Fruit fly (Drosophila melanogaster): Measurements from ENCODE around the gene CG7857.

CG7857 gene

DNA sequence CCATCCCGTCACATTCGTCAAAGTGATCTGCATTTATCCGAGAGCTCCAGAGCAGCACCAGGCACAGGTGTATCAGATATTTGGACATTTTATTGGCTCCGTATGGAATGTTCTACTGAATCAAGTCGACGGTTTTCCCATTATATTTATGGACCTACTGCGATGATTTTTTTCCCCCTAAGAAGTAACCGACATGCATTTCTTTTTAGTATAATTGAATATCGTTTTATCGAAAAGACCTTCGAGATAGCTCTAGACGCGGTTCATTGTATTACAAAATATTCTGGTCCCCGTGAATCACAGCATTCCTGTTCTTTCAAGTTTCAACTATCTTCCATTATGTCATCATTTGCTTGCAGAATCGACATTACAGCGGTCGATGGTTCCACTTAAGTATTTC is 24.4 kb upstream of the CG7857 start, which contains the start of gene obst-H:
Gene obst-H (minus strand): TSS at position 101 of the 400 bp plus-strand sequence.
- TF ChIP-seq CHES-1-like (GFP tag; optimal IDR thresholded peaks at IDR 0.05) (no peak), schlank (tag; optimal IDR thresholded peaks at IDR 0.05) (no peak), HmgZ (tag; optimal IDR thresholded peaks at IDR 0.05) (no peak), sens (GFP tag) (peak; percentile 7), pho (GFP tag; optimal IDR thresholded peaks at IDR 0.05) (no peak), CG17186 (GFP tag; optimal IDR thresholded peaks at IDR 0.05) (no peak), CG9797 (GFP tag; optimal IDR thresholded peaks at IDR 0.05) (no peak), Myb (GFP tag; optimal IDR thresholded peaks at IDR 0.05) (no peak), CG6254 (GFP tag; optimal IDR thresholded peaks at IDR 0.05) (no peak)

DNA sequence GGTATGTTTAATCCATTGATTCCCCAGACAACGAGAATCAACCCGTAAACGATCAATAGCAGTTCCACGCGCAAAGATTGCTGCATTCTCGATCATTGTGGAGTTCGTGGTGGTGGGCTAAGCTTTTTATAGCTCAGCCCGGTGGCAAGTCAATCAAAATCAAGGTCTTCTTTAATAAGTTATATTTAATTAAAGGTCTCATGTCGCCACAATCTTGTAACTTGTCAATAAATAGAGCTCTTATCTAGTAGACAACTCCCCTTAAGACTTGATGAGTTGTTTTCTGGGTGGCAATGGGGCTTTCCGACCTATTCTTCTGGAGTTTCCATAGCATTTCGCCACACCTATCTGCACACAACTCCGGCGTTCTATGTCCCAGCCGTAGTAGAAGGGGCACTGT is 23.4 kb upstream of the CG7857 start, which contains the start of gene CG42728:
Gene CG42728 (minus strand): TSS at position 101 of the 400 bp plus-strand sequence.
- no peak for TF ChIP-seq Dip2 (GFP tag; IDR thresholded peaks at IDR 0.05)
- no peak for TF ChIP-seq toy (GFP tag; IDR thresholded peaks at IDR 0.05)
- no peak for TF ChIP-seq zfh2 (GFP tag; optimal IDR thresholded peaks at IDR 0.05)
- no peak for TF ChIP-seq Hand (GFP tag; optimal IDR thresholded peaks at IDR 0.05)
- no peak for TF ChIP-seq Awh (GFP tag; IDR thresholded peaks at IDR 0.05)
- TF ChIP-seq ato (GFP tag; IDR thresholded peaks at IDR 0.05; ENCODE audit: partially characterized antibody) = no peak
- TF ChIP-seq chif (GFP tag; optimal IDR thresholded peaks at IDR 0.05) = no peak
- TF ChIP-seq CHES-1-like (GFP tag; optimal IDR thresholded peaks at IDR 0.05) = no peak
- TF ChIP-seq gem (tag; optimal IDR thresholded peaks at IDR 0.05) = no peak
- no peak for TF ChIP-seq Ssrp (tag; optimal IDR thresholded peaks at IDR 0.05)
- TF ChIP-seq CG4404 (GFP tag; IDR thresholded peaks at IDR 0.05) = no peak
- TF ChIP-seq CG9727 (GFP tag; optimal IDR thresholded peaks at IDR 0.05) = no peak
- no peak for TF ChIP-seq crp (GFP tag; optimal IDR thresholded peaks at IDR 0.05)

DNA sequence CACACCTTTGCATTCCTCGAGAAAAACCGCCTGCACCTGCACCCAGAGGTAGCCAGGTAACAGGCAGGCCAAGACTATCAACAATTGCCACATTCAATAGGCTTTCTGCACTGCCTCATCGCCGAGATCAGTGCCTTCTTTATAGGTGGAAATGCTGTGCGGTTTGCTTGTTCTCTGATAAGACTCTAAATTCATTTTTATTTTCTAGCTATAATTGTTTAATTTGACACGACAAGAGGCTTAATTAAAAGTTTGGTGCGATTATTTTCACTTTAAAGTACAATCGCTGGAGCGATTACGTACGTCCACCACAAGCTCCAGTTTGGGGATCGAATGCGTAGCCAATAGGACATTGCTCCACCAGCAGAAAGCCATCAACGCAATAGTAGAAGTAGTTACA is 22.7 kb upstream of the CG7857 start, which contains the start of gene CG42729:
Gene CG42729 (minus strand): TSS at position 101 of the 400 bp plus-strand sequence.
- TF ChIP-seq CG4820 (GFP tag; optimal IDR thresholded peaks at IDR 0.05) (no peak), az2 (GFP tag; optimal IDR thresholded peaks at IDR 0.05) (no peak), crol (GFP tag; IDR thresholded peaks at IDR 0.05) (no peak), CG9215 (GFP tag; IDR thresholded peaks at IDR 0.05) (no peak), CG18599 (GFP tag; optimal IDR thresholded peaks at IDR 0.05) (no peak), danr (GFP tag; IDR thresholded peaks at IDR 0.05) (no peak)

DNA sequence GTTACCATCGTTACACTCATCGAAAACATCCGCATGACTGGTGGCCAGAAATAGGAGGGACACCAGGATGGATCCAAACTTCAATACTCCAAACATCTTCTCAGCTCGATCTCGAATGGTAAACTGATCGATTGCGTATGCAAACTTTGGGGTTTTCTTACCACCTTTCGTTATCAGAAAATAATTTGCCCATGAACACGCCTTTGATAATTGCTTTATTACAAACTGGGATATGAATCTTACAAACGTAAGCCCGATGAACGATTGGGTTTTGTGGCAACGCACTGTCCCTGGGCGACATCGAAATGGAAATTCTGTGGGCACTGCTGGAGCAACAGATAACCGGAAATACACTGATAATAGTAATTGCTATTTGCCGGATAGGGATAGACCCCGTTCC is 22.0 kb upstream of the CG7857 start, which contains the start of gene CG33985:
Gene CG33985 (minus strand): TSS at position 101 of the 400 bp plus-strand sequence.
- TF ChIP-seq CG11695 (GFP tag; IDR thresholded peaks at IDR 0.05) (no peak), stc (GFP tag; IDR thresholded peaks at IDR 0.05) (no peak), ash1 (GFP tag; optimal IDR thresholded peaks at IDR 0.05) (no peak), CG34376 (GFP tag; optimal IDR thresholded peaks at IDR 0.05) (no peak)

DNA sequence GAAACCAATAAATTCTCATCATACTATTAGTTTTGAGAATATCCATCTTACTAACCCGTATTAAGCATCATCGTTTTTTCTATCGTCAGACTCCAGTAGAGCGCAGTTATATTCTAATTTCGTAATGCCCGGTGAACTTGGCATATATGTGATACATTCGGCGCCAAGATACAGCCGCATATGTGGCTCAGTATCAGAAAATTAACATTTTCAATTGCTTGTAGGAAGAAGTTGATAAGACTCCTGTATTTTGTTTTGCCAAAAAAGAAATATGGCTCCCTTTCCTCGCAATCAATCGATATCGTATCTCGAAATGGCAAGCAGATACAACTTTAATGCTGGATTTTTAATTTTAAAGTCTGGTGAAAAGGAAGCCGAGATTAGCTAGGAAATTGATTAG is 20.5 kb upstream of the CG7857 start, which contains the start of gene CG33986:
Gene CG33986 (minus strand): TSS at position 101 of the 400 bp plus-strand sequence.
- TF ChIP-seq Gug (GFP tag; IDR thresholded peaks at IDR 0.05) = no peak

DNA sequence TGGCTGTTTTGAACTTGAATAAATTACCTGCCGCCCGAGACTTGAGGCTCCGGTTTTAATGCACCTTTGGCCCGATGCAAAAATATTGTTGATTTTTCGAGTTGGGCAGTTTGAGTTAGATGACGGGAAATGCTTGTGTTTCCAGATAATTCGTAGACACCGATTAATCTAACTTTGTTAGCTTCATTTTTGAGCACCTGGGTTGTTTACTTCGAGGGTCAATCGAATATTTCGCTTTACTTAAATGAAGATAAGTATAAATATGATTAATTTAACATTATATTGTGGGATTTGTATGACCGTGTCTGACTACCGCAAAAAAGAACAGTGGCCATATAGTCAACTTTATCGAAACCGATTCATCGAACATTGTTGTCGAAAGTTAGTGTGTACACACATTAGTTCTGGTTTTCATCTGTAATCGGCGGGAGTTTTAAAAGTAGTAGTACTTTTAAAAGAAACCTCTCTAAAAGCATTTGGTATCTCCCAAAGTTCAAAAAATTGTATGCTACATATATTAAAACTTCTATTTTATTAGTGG is 19.2 kb upstream of the CG7857 start, which contains the start of gene CG7945:
Gene CG7945 (minus strand): TSS at position 332 of the 541 bp plus-strand sequence.
- TF ChIP-seq B-H2 (GFP tag; optimal IDR thresholded peaks at IDR 0.05) (peak; percentile 22), Ets97D (GFP tag; optimal IDR thresholded peaks at IDR 0.05) (peak; percentile 37), D19A (tag; optimal IDR thresholded peaks at IDR 0.05) (no peak), CG17829 (tag; optimal IDR thresholded peaks at IDR 0.05) (peak; percentile 43), Gsc (GFP tag; IDR thresholded peaks at IDR 0.05) (no peak), HLH4C (GFP tag; IDR thresholded peaks at IDR 0.05; ENCODE audit: partially characterized antibody) (peak; percentile 78), CG17568 (GFP tag; optimal IDR thresholded peaks at IDR 0.05) (peak; percentile 17), CG17612 (GFP tag; IDR thresholded peaks at IDR 0.05) (no peak), Dp (GFP tag; optimal IDR thresholded peaks at IDR 0.05) (peak; percentile 98), CG34376 (GFP tag; optimal IDR thresholded peaks at IDR 0.05) (no peak), CG10267 (tag; optimal IDR thresholded peaks at IDR 0.05) (peak; percentile 44), CG12391 (tag; optimal IDR thresholded peaks at IDR 0.05) (peak; percentile 23)
